Fruit fly (Drosophila melanogaster) whole organism, embryonic: ENCODE results near the gene Cubn.

Experiments used
- Antp ChIP-seq: fragments of 200-800 bp; sonication (Bioruptor generic); optimal IDR thresholded peaks from 3 replicates; lab custom pipeline; 2016; ENCODE audit warnings: missing biosample characterization, missing genetic modification characterization
- CG11247 ChIP-seq: fragments of 200-800 bp; sonication (Bioruptor generic); IDR thresholded peaks from 2 replicates; pipeline ENCODE4 v1.3.6; 2022; ENCODE audit warnings: missing biosample characterization, missing genetic modification characterization
- CG11560 ChIP-seq: fragments of 200-800 bp; sonication (Bioruptor generic); IDR thresholded peaks from 3 replicates; pipeline ENCODE4 v1.3.6; 2022; ENCODE audit warnings: missing biosample characterization, missing genetic modification characterization
- CG14014 ChIP-seq: fragments of 200-800 bp; sonication (Bioruptor generic); IDR thresholded peaks from 2 replicates; pipeline ENCODE4 v1.3.6; 2022; ENCODE audit warnings: missing biosample characterization, missing genetic modification characterization
- CG15011 ChIP-seq: fragments of 200-800 bp; sonication (Bioruptor generic); optimal IDR thresholded peaks from 3 replicates; lab custom pipeline; 2018; ENCODE audit warnings: missing biosample characterization, mild to moderate bottlenecking, missing genetic modification characterization
- CG15269 ChIP-seq: fragments of 200-800 bp; sonication (Bioruptor generic); optimal IDR thresholded peaks from 2 replicates; lab custom pipeline; 2018; ENCODE audit warnings: missing biosample characterization, mild to moderate bottlenecking, missing genetic modification characterization, moderate library complexity
- CG1602 ChIP-seq: fragments of 200-800 bp; sonication (Bioruptor generic); optimal IDR thresholded peaks from 3 replicates; lab custom pipeline; 2016; ENCODE audit warnings: missing biosample characterization, missing genetic modification characterization
- CG16815 ChIP-seq: fragments of 200-800 bp; sonication (Bioruptor generic); optimal IDR thresholded peaks from 3 replicates; lab custom pipeline; 2017; ENCODE audit warnings: missing biosample characterization, mild to moderate bottlenecking, missing genetic modification characterization
- CG16863 ChIP-seq: fragments of 200-800 bp; sonication (Bioruptor generic); optimal IDR thresholded peaks from 3 replicates; lab custom pipeline; 2016; ENCODE audit warnings: missing biosample characterization, missing genetic modification characterization
- CG32532 ChIP-seq: fragments of 200-800 bp; sonication (Bioruptor generic); IDR thresholded peaks from 2 replicates; pipeline ENCODE4 v1.3.6; 2022; ENCODE audit warnings: missing biosample characterization, missing genetic modification characterization
- CG32772 ChIP-seq: fragments of 200-800 bp; sonication (Bioruptor generic); IDR thresholded peaks from 2 replicates; pipeline ENCODE4 v1.3.6; 2022; ENCODE audit warnings: missing biosample characterization, missing genetic modification characterization
- CG33557 ChIP-seq: fragments of 200-800 bp; sonication (Bioruptor generic); optimal IDR thresholded peaks from 2 replicates; lab custom pipeline; 2019; ENCODE audit warnings: missing biosample characterization, mild to moderate bottlenecking, missing genetic modification characterization, moderate library complexity
- CG6254 ChIP-seq: fragments of 200-800 bp; sonication (Bioruptor generic); optimal IDR thresholded peaks from 3 replicates; lab custom pipeline; 2017; ENCODE audit warnings: mild to moderate bottlenecking, missing biosample characterization, missing genetic modification reagents, missing genetic modification characterization
- CG6765 ChIP-seq: fragments of 200-800 bp; sonication (Bioruptor generic); optimal IDR thresholded peaks from 3 replicates; lab custom pipeline; 2017; ENCODE audit warnings: missing biosample characterization, mild to moderate bottlenecking, missing genetic modification characterization
- CG7271 ChIP-seq: fragments of 200-800 bp; sonication (Bioruptor generic); optimal IDR thresholded peaks from 2 replicates; lab custom pipeline; 2018; ENCODE audit warnings: missing biosample characterization, mild to moderate bottlenecking, missing genetic modification characterization, moderate library complexity
- CG9609 ChIP-seq: fragments of 200-800 bp; sonication (Bioruptor generic); optimal IDR thresholded peaks from 3 replicates; lab custom pipeline; 2016; ENCODE audit warnings: missing biosample characterization, missing genetic modification characterization
- CrebB ChIP-seq: fragments of 200-800 bp; sonication (Bioruptor generic); optimal IDR thresholded peaks from 3 replicates; lab custom pipeline; 2018; ENCODE audit warnings: missing biosample characterization, mild to moderate bottlenecking, missing genetic modification characterization
- Deaf1 ChIP-seq: fragments of 200-800 bp; optimal IDR thresholded peaks from 3 replicates; lab custom pipeline; 2019; ENCODE audit warnings: missing biosample characterization, mild to moderate bottlenecking, missing genetic modification characterization, moderate library complexity
- Eip74EF ChIP-seq, 2 experiments: fragments of 200-800 bp in 1 of 2; fragments of >200 bp in 1 of 2; sonication (Bioruptor generic) in 1 of 2; optimal IDR thresholded peaks; 2 replicates each; lab custom pipeline; 2017 to 2019; ENCODE audit warnings: missing biosample characterization in 2 of 2, missing genetic modification characterization in 2 of 2, mild to moderate bottlenecking in 1 of 2, moderate library complexity in 1 of 2
- Ets65A ChIP-seq: fragments of 200-800 bp; sonication (Bioruptor generic); peaks from one replicate; lab custom pipeline; 2016; ENCODE audit warnings: missing biosample characterization, missing genetic modification characterization
- Fer1 ChIP-seq: fragments of 200-800 bp; sonication (Bioruptor generic); optimal IDR thresholded peaks from 2 replicates; lab custom pipeline; 2017; ENCODE audit warnings: missing biosample characterization, mild to moderate bottlenecking, missing genetic modification characterization
- HLHmδ ChIP-seq: fragments of 200-800 bp; sonication (Bioruptor generic); optimal IDR thresholded peaks from 2 replicates; lab custom pipeline; 2018; ENCODE audit warnings: missing biosample characterization, mild to moderate bottlenecking, missing genetic modification characterization, moderate library complexity
- HmgZ ChIP-seq: fragments of 200-800 bp; sonication (Bioruptor generic); optimal IDR thresholded peaks from 2 replicates; lab custom pipeline; 2018; ENCODE audit warnings: missing biosample characterization, mild to moderate bottlenecking, missing genetic modification characterization
- NFAT ChIP-seq: fragments of 200-800 bp; sonication (Bioruptor generic); IDR thresholded peaks from 2 replicates; pipeline ENCODE4 v1.3.6; 2022; ENCODE audit warnings: missing biosample characterization, missing genetic modification characterization
- Tbp ChIP-seq: fragments of >200 bp; optimal IDR thresholded peaks from 2 replicates; lab custom pipeline; 2018; ENCODE audit warnings: missing biosample characterization, missing genetic modification characterization
- Trl ChIP-seq, 3 experiments: fragments of >200 bp in 2 of 3; fragments of 200-800 bp in 1 of 3; sonication (Bioruptor generic) in 1 of 3; optimal IDR thresholded peaks; 2 replicates in 1 of 3; 3 replicates in 2 of 3; lab custom pipeline; 2016 to 2017; ENCODE audit warnings: missing biosample characterization in 1 of 3, missing genetic modification characterization in 1 of 3
- amos ChIP-seq: fragments of 200-800 bp; sonication (Bioruptor generic); IDR thresholded peaks from 2 replicates; pipeline ENCODE4 v1.3.6; 2022; ENCODE audit warnings: missing biosample characterization, missing genetic modification characterization; ENCODE audit not compliant: partially characterized antibody
- ase ChIP-seq: fragments of 200-800 bp; sonication (Bioruptor generic); IDR thresholded peaks from 3 replicates; pipeline ENCODE4 v1.3.6; 2022; ENCODE audit warnings: missing biosample characterization, missing genetic modification characterization
- chn ChIP-seq: fragments of 200-800 bp; sonication (Bioruptor generic); optimal IDR thresholded peaks from 2 replicates; lab custom pipeline; 2016; ENCODE audit warnings: missing biosample characterization, missing genetic modification characterization
- croc ChIP-seq: fragments of 200-800 bp; sonication (Bioruptor generic); conservative IDR thresholded peaks from 3 replicates; pipeline ENCODE4 v1.3.6; 2022; ENCODE audit warnings: missing biosample characterization, missing genetic modification characterization
- esg ChIP-seq: fragments of 200-800 bp; sonication (Bioruptor generic); conservative IDR thresholded peaks from 2 replicates; pipeline ENCODE4 v1.3.6; 2022; ENCODE audit warnings: missing biosample characterization, missing genetic modification characterization
- ind ChIP-seq: fragments of 200-800 bp; sonication (Bioruptor generic); optimal IDR thresholded peaks from 3 replicates; lab custom pipeline; 2016; ENCODE audit warnings: missing biosample characterization, missing genetic modification characterization
- kay ChIP-seq: fragments of 200-800 bp; sonication (Bioruptor generic); optimal IDR thresholded peaks from 2 replicates; lab custom pipeline; 2016; ENCODE audit warnings: missing biosample characterization, missing genetic modification characterization
- lab ChIP-seq: fragments of 200-800 bp; sonication (Bioruptor generic); optimal IDR thresholded peaks from 3 replicates; lab custom pipeline; 2017; ENCODE audit warnings: missing biosample characterization, missing genetic modification characterization, mild to moderate bottlenecking, moderate library complexity, missing genetic modification reagents
- lbe ChIP-seq: fragments of 200-800 bp; sonication (Bioruptor generic); optimal IDR thresholded peaks from 2 replicates; lab custom pipeline; 2016; ENCODE audit warnings: missing biosample characterization, mild to moderate bottlenecking, missing genetic modification characterization
- lmd ChIP-seq: fragments of 200-800 bp; sonication (Bioruptor generic); IDR thresholded peaks from 2 replicates; pipeline ENCODE4 v1.3.6; 2022; ENCODE audit warnings: missing biosample characterization, missing genetic modification characterization
- mam ChIP-seq: fragments of 200-800 bp; sonication (Bioruptor generic); optimal IDR thresholded peaks from 3 replicates; lab custom pipeline; 2016; ENCODE audit warnings: missing biosample characterization, missing genetic modification characterization
- prd ChIP-seq, 3 experiments: fragments of >200 bp in 2 of 3; fragments of 200-800 bp in 1 of 3; sonication (Bioruptor generic) in 1 of 3; optimal IDR thresholded peaks in 2 of 3; IDR thresholded peaks in 1 of 3; 2 replicates in 2 of 3; 3 replicates in 1 of 3; pipeline versions ENCODE4 v1.3.6 to Lab custom; 2017 to 2022; ENCODE audit warnings: missing biosample characterization in 1 of 3, missing genetic modification characterization in 1 of 3
- pum ChIP-seq: fragments of 200-800 bp; sonication (Bioruptor generic); optimal IDR thresholded peaks from 2 replicates; lab custom pipeline; 2016; ENCODE audit warnings: missing biosample characterization, missing genetic modification characterization
- pzg ChIP-seq: fragments of 200-800 bp; sonication (Bioruptor generic); optimal IDR thresholded peaks from 3 replicates; lab custom pipeline; 2018; ENCODE audit warnings: missing biosample characterization, mild to moderate bottlenecking, missing genetic modification characterization, moderate library complexity
- sens-2 ChIP-seq: fragments of 200-800 bp; sonication (Bioruptor generic); IDR thresholded peaks from 2 replicates; pipeline ENCODE4 v1.3.6; 2022; ENCODE audit warnings: missing biosample characterization, missing genetic modification characterization
- seq ChIP-seq: fragments of 200-800 bp; sonication (Bioruptor generic); IDR thresholded peaks from 2 replicates; pipeline ENCODE4 v1.3.6; 2022; ENCODE audit warnings: missing biosample characterization, missing genetic modification characterization
- slbo ChIP-seq: fragments of 200-800 bp; sonication (Bioruptor generic); IDR thresholded peaks from 2 replicates; pipeline ENCODE4 v1.3.6; 2022; ENCODE audit warnings: missing biosample characterization, missing genetic modification characterization
- ssp ChIP-seq: fragments of 200-800 bp; sonication (Bioruptor generic); IDR thresholded peaks from 2 replicates; pipeline ENCODE4 v1.3.6; 2022; ENCODE audit warnings: missing biosample characterization, missing genetic modification characterization
- tll ChIP-seq, 2 experiments: fragments of 200-800 bp in 1 of 2; fragments of >200 bp in 1 of 2; sonication (Bioruptor generic) in 1 of 2; optimal IDR thresholded peaks; 2 replicates each; lab custom pipeline; 2017 to 2019; ENCODE audit warnings: missing biosample characterization in 2 of 2, missing genetic modification characterization in 2 of 2, mild to moderate bottlenecking in 1 of 2, moderate library complexity in 1 of 2
- zf30C ChIP-seq: fragments of 200-800 bp; sonication (Bioruptor generic); optimal IDR thresholded peaks from 3 replicates; lab custom pipeline; 2018; ENCODE audit warnings: missing biosample characterization, mild to moderate bottlenecking, missing genetic modification characterization

The Cubn gene

dm6 chrX:9584104-9584947 lies 13.2 kb upstream of the Cubn start (continued):
- no peak for TF ChIP-seq CrebB (tag; lab: Kevin White, UChicago)
- peak; percentile 63 for TF ChIP-seq HmgZ
- TF ChIP-seq croc (GFP tag; lab: Robert Waterston, UW): peak; percentile 22; the same call in 1 of the 3 replicates
- peak; percentile 68 for TF ChIP-seq CG15269
- TF ChIP-seq Antp: no peak
- TF ChIP-seq CG16815: peak; percentile 4
- peak; percentile 1 for TF ChIP-seq HLHmδ (GFP tag; lab: Kevin White, UChicago)
- TF ChIP-seq mam: peak; percentile 21
- peak; percentile 38 for TF ChIP-seq Deaf1 (tag; lab: Kevin White, UChicago)
- 0 out of 2 replicates have a peak, but pooled peaks have one; percentile 19 for TF ChIP-seq ssp (GFP tag; lab: Robert Waterston, UW)
- no peak for TF ChIP-seq CG16863 (GFP tag; lab: Kevin White, UChicago)
- peak; percentile 4 for TF ChIP-seq pzg (GFP tag; lab: Kevin White, UChicago)
- TF ChIP-seq Trl (optimal IDR thresholded peaks at IDR 0.05; lab: Kevin White, UChicago): peak; percentile 69 to 91
- TF ChIP-seq Trl (GFP tag; optimal IDR thresholded peaks at IDR 0.05; lab: Kevin White, UChicago): no peak
- TF ChIP-seq seq: 0 out of 2 replicates have a peak, but pooled peaks have one; percentile 13
- no peak for TF ChIP-seq lbe
- no peak for TF ChIP-seq CG6254 (GFP tag; lab: Kevin White, UChicago)
- no peak for TF ChIP-seq pum (GFP tag; lab: Kevin White, UChicago)
- no peak for TF ChIP-seq prd (optimal IDR thresholded peaks at IDR 0.05; lab: Kevin White, UChicago)
- TF ChIP-seq prd (GFP tag; IDR thresholded peaks at IDR 0.05; lab: Robert Waterston, UW): peak; percentile 35; the same call in 1 of the 3 replicates
- TF ChIP-seq Ets65A (GFP tag; lab: Kevin White, UChicago): peak; percentile 6
- TF ChIP-seq ase (GFP tag; lab: Robert Waterston, UW): no peak
- no peak for TF ChIP-seq CG15011 (GFP tag; lab: Kevin White, UChicago)
- peak; percentile 6; the same call in 1 of the 2 replicates for TF ChIP-seq CG11247 (GFP tag; lab: Robert Waterston, UW)
- TF ChIP-seq CG1602 (GFP tag; lab: Kevin White, UChicago): peak; percentile 21
- TF ChIP-seq amos (GFP tag; lab: Robert Waterston, UW): peak; percentile 31; the same call in 1 of the 2 replicates
- TF ChIP-seq CG7271 (tag; lab: Kevin White, UChicago): no peak
- peak; percentile 42; the same call in 1 of the 2 replicates for TF ChIP-seq NFAT
- TF ChIP-seq slbo (GFP tag; lab: Robert Waterston, UW): peak; percentile 57; the same call in 1 of the 2 replicates
- no peak for TF ChIP-seq Tbp
- peak; percentile 44 for TF ChIP-seq lab (GFP tag; lab: Kevin White, UChicago)
- TF ChIP-seq CG11560 (tag; lab: Robert Waterston, UW): no peak
- peak; percentile 69; the same call in 1 of the 2 replicates for TF ChIP-seq lmd (GFP tag; lab: Robert Waterston, UW)
- no peak for TF ChIP-seq CG33557
- no peak for TF ChIP-seq Fer1
- peak; percentile 46 for TF ChIP-seq ind (GFP tag; lab: Kevin White, UChicago)

- no peak for TF ChIP-seq tll (GFP tag; optimal IDR thresholded peaks at IDR 0.05; lab: Kevin White, UChicago)
- peak; percentile 81 for TF ChIP-seq kay
- no peak for TF ChIP-seq zf30C (GFP tag; lab: Kevin White, UChicago)
- TF ChIP-seq Deaf1 (tag; lab: Kevin White, UChicago): peak; percentile 74
- TF ChIP-seq esg (GFP tag; lab: Robert Waterston, UW): peak; percentile 91
- peak; percentile 97 for TF ChIP-seq HmgZ
- TF ChIP-seq Antp: peak; percentile 28
- TF ChIP-seq chn (GFP tag; lab: Kevin White, UChicago): peak; percentile 57
- TF ChIP-seq CG14014 (GFP tag; lab: Robert Waterston, UW): peak; percentile 92
- peak; percentile 92 for TF ChIP-seq CG32772 (GFP tag; lab: Robert Waterston, UW)
- TF ChIP-seq CG32532 (GFP tag; lab: Robert Waterston, UW): peak; percentile 96
- TF ChIP-seq CG6765 (GFP tag; lab: Kevin White, UChicago): peak; percentile 84
- TF ChIP-seq sens-2 (GFP tag; lab: Robert Waterston, UW): peak; percentile 75
- no peak for TF ChIP-seq amos (GFP tag; lab: Robert Waterston, UW)
- TF ChIP-seq CG9609: peak; percentile 62
- TF ChIP-seq Eip74EF (GFP tag; optimal IDR thresholded peaks at IDR 0.05; lab: Kevin White, UChicago): peak in 1 of 2 experiments; percentile 89
Observed at dm6 chrX:9583440-9584103, 12.5 kb upstream of the Cubn start.
